Worm (Caenorhabditis elegans): Measurements from ENCODE around the gene M70.1.

ce11 chrIV:2223685-2224084 lies 22.0 kb upstream of the M70.1 start:
- no peak for TF ChIP-seq hmg-1.1 (GFP tag; IDR thresholded peaks at IDR 0.05)
- TF ChIP-seq T26A8.4 (GFP tag; IDR thresholded peaks at IDR 0.05) = no peak
- no peak for TF ChIP-seq pha-4 (GFP tag; IDR thresholded peaks at IDR 0.05)
- TF ChIP-seq pha-4 (tag; optimal IDR thresholded peaks at IDR 0.05) = no peak
- TF ChIP-seq fos-1 (tag; optimal IDR thresholded peaks at IDR 0.05) = no peak
- TF ChIP-seq nhr-6 (tag; optimal IDR thresholded peaks at IDR 0.05) = no peak
- TF ChIP-seq vab-7 (GFP tag; IDR thresholded peaks at IDR 0.05) = no peak
- TF ChIP-seq nhr-76 (tag; optimal IDR thresholded peaks at IDR 0.05) = no peak
- TF ChIP-seq jun-1 (tag; optimal IDR thresholded peaks at IDR 0.05) = no peak
- no peak for TF ChIP-seq attf-4 (tag; optimal IDR thresholded peaks at IDR 0.05)
- no peak for TF ChIP-seq unc-39 (tag; optimal IDR thresholded peaks at IDR 0.05)
- no peak for TF ChIP-seq hif-1 (tag; optimal IDR thresholded peaks at IDR 0.05)
